Worm (Caenorhabditis elegans) whole organism, L4 larva: Measurements from ENCODE around the gene F16H6.7.

Source experiments
- F49E8.2 ChIP-seq: sonication (generic microtip); optimal IDR thresholded peaks from 2 replicates; lab custom pipeline; 2016; ENCODE audit warnings: missing compliant biosample characterization, mild to moderate bottlenecking, missing genetic modification characterization, borderline replicate concordance
- dve-1 ChIP-seq: sonication (generic microtip); optimal IDR thresholded peaks from 2 replicates; lab custom pipeline; 2017; ENCODE audit warnings: antibody characterized with exemption, mild to moderate bottlenecking, missing genetic modification characterization, missing compliant biosample characterization; ENCODE audit not compliant: insufficient read depth
- nhr-6 ChIP-seq: fragments of 150-350 bp; optimal IDR thresholded peaks from 2 replicates; lab custom pipeline; 2014; ENCODE audit warnings: missing biosample characterization, missing genetic modification characterization

- TF ChIP-seq F49E8.2 (no peak), nhr-6 (tag; lab: Kevin White, UChicago) (no peak), dve-1 (tag; lab: Kevin White, UChicago) (no peak)
Observed at ce11 chrV:18161228-18161627, 47.7 kb downstream of the F16H6.7 start, which contains the start of gene C14A6.13.
